Worm (Caenorhabditis elegans): Measurements from ENCODE around the gene fbxa-31.

- no peak for TF ChIP-seq rcor-1 (GFP tag; IDR thresholded peaks at IDR 0.05)
- TF ChIP-seq F55B11.4 (tag; optimal IDR thresholded peaks at IDR 0.05; ENCODE audit: borderline replicate concordance, insufficient read depth) = no peak
- no peak for TF ChIP-seq F49E8.2 (tag; optimal IDR thresholded peaks at IDR 0.05; ENCODE audit: insufficient read depth)
- TF ChIP-seq lin-35 (GFP tag; optimal IDR thresholded peaks at IDR 0.05) = no peak
- no peak for TF ChIP-seq zfh-2 (GFP tag; conservative IDR thresholded peaks at IDR 0.05)
- no peak for TF ChIP-seq aptf-2 (GFP tag; conservative IDR thresholded peaks at IDR 0.05)
- TF ChIP-seq repo-1 (tag; optimal IDR thresholded peaks at IDR 0.05) = no peak
- TF ChIP-seq let-607 (tag; optimal IDR thresholded peaks at IDR 0.05) = no peak
- TF ChIP-seq him-1 (tag; optimal IDR thresholded peaks at IDR 0.05) = no peak
- TF ChIP-seq ama-1 (optimal IDR thresholded peaks at IDR 0.05) = no peak
- no peak for TF ChIP-seq ama-1 (GFP tag; optimal IDR thresholded peaks at IDR 0.05)
- no peak for TF ChIP-seq akir-1 (GFP tag; optimal IDR thresholded peaks at IDR 0.05)
- TF ChIP-seq fkh-3 (tag; optimal IDR thresholded peaks at IDR 0.05) = no peak
These were observed 40.1 kb upstream of the fbxa-31 start for ce11 chrIII:1311367-1311766.

Data from whole organism, young adult.